Fruit fly (Drosophila melanogaster) whole organism, pupa: ENCODE data around the gene Esyt2.

Source experiments
- CG13204 ChIP-seq: fragments of 200-800 bp; sonication (Bioruptor generic); optimal IDR thresholded peaks from 2 replicates; lab custom pipeline; 2018; ENCODE audit warnings: missing biosample characterization, mild to moderate bottlenecking, missing genetic modification characterization, moderate library complexity
- CG14655 ChIP-seq: fragments of 200-800 bp; sonication (Bioruptor generic); optimal IDR thresholded peaks from 3 replicates; lab custom pipeline; 2017; ENCODE audit warnings: mild to moderate bottlenecking, missing biosample characterization, missing genetic modification reagents, missing genetic modification characterization
- CG15710 ChIP-seq: fragments of 200-800 bp; sonication (Bioruptor generic); optimal IDR thresholded peaks from 2 replicates; lab custom pipeline; 2018; ENCODE audit warnings: missing biosample characterization, mild to moderate bottlenecking, missing genetic modification characterization, moderate library complexity
- CG17806 ChIP-seq: fragments of 200-800 bp; sonication (Bioruptor generic); optimal IDR thresholded peaks from 2 replicates; lab custom pipeline; 2018; ENCODE audit warnings: missing biosample characterization, mild to moderate bottlenecking, missing genetic modification characterization, moderate library complexity
- CG9948 ChIP-seq: fragments of 200-800 bp; sonication (Bioruptor generic); optimal IDR thresholded peaks from 2 replicates; lab custom pipeline; 2018; ENCODE audit warnings: missing biosample characterization, mild to moderate bottlenecking, missing genetic modification characterization, moderate library complexity
- D1 ChIP-seq: fragments of 200-800 bp; sonication (Bioruptor generic); optimal IDR thresholded peaks from 2 replicates; lab custom pipeline; 2018; ENCODE audit warnings: missing biosample characterization, mild to moderate bottlenecking, missing genetic modification characterization, moderate library complexity
- Snoo ChIP-seq: fragments of 200-800 bp; sonication (Bioruptor generic); optimal IDR thresholded peaks from 3 replicates; lab custom pipeline; 2017; ENCODE audit warnings: missing biosample characterization, mild to moderate bottlenecking, missing genetic modification characterization, inconsistent platforms
- fd96Ca ChIP-seq: fragments of 200-800 bp; sonication (Bioruptor generic); IDR thresholded peaks from 3 replicates; pipeline ENCODE4 v1.3.6; 2022; ENCODE audit warnings: missing biosample characterization, missing genetic modification characterization

DNA sequence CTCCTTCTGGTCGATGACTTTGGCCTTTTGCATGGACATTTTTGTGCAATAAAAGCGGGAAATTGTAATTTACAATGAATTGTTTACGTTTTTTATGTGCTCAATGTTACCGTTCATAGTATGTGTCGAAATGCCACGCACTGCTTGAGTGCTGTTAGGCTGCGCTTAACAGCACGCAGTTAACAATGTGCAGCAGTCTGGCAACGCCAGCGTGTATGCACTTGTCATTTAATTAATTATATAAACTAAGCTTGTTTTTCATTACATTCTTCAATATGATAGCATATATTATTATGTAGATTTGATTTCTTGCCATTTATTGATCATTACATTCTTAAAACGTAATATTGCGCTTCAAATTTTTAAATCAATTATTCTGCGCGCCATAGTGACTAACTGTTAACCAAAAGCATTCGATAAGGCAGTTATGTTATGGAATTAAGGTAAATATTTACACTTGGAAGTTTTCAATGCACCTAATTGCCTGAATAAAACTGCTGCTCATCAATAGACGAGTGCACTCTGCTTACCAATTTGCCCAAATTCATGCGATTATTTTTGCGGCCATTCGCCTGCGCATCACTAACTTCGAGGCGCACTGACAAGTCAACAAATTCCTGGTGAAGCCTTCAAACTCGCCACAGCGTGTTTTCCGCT lies 40.7 kb downstream of the Esyt2 start, which contains the start of the genes CG13625 and mld:
- TF ChIP-seq CG13204 (GFP tag; lab: Kevin White, UChicago) (no peak), CG14655 (GFP tag; lab: Kevin White, UChicago) (no peak), CG17806 (tag; lab: Kevin White, UChicago) (no peak), Snoo (no peak), D1 (tag; lab: Kevin White, UChicago) (no peak), fd96Ca (GFP tag; lab: Robert Waterston, UW) (no peak), CG15710 (tag; lab: Kevin White, UChicago) (no peak), CG9948 (tag; lab: Kevin White, UChicago) (no peak)
